Worm (Caenorhabditis elegans) whole organism, young adult: ENCODE measurements around the gene Y54G9A.9.

Experiments used
- F49E8.2 ChIP-seq: sonication (generic microtip); optimal IDR thresholded peaks from 3 replicates; lab custom pipeline; 2017; ENCODE audit warnings: missing genetic modification characterization, mild to moderate bottlenecking, missing compliant biosample characterization, antibody characterized with exemption, moderate library complexity; ENCODE audit not compliant: insufficient read depth
- Y53G8AR.9 ChIP-seq: fragments of 200-800 bp; sonication (Bioruptor generic); conservative IDR thresholded peaks from 2 replicates; pipeline ENCODE4 v1.3.6; 2022; ENCODE audit warnings: missing genetic modification reagents, missing genetic modification characterization, missing compliant biosample characterization
- cebp-2 ChIP-seq: fragments of 200-800 bp; sonication (Bioruptor generic); IDR thresholded peaks from 2 replicates; pipeline ENCODE4 v1.3.6; 2022; ENCODE audit warnings: missing genetic modification characterization, missing compliant biosample characterization
- die-1 ChIP-seq: sonication (generic microtip); optimal IDR thresholded peaks from 2 replicates; lab custom pipeline; 2016; ENCODE audit warnings: missing genotype, mild to moderate bottlenecking, missing genetic modification characterization, missing compliant biosample characterization
- efl-1 ChIP-seq: fragments of 150-350 bp; optimal IDR thresholded peaks from 2 replicates; lab custom pipeline; 2014; ENCODE audit warnings: missing biosample characterization, missing genetic modification reagents, missing genetic modification characterization
- him-1 ChIP-seq: sonication (generic microtip); optimal IDR thresholded peaks from 2 replicates; lab custom pipeline; 2016; ENCODE audit warnings: missing genotype, missing genetic modification reagents, missing genetic modification characterization, missing compliant biosample characterization
- hrde-1 ChIP-seq: sonication (generic microtip); optimal IDR thresholded peaks from 2 replicates; lab custom pipeline; 2016; ENCODE audit warnings: missing genetic modification characterization, mild to moderate bottlenecking, missing compliant biosample characterization, moderate library complexity, missing genotype, missing genetic modification reagents, borderline replicate concordance
- let-526 ChIP-seq: fragments of 200-800 bp; sonication (Bioruptor generic); IDR thresholded peaks from 2 replicates; pipeline ENCODE4 v1.3.6; 2022; ENCODE audit warnings: missing genetic modification reagents, missing genetic modification characterization, missing compliant biosample characterization
- lsl-1 ChIP-seq: fragments of 200-800 bp; sonication (Bioruptor generic); optimal IDR thresholded peaks from 2 replicates; lab custom pipeline; 2018; ENCODE audit warnings: mild to moderate bottlenecking, missing genetic modification characterization, moderate library complexity, missing compliant biosample characterization
- nhr-90 ChIP-seq: sonication (generic microtip); optimal IDR thresholded peaks from 2 replicates; lab custom pipeline; 2016; ENCODE audit warnings: missing genotype, mild to moderate bottlenecking, missing genetic modification characterization, missing compliant biosample characterization
- pha-4 ChIP-seq: fragments of 150-350 bp; sonication (generic microtip); optimal IDR thresholded peaks from 2 replicates; lab custom pipeline; 2014; ENCODE audit warnings: missing biosample characterization, missing genetic modification reagents, missing genetic modification characterization
- tbp1 ChIP-seq: fragments of 200-800 bp; sonication (Bioruptor generic); optimal IDR thresholded peaks from 2 replicates; lab custom pipeline; 2018; ENCODE audit warnings: mild to moderate bottlenecking, missing genetic modification characterization, missing compliant biosample characterization
- unc-62 ChIP-seq: fragments of 150-350 bp; optimal IDR thresholded peaks from 2 replicates; lab custom pipeline; 2014; ENCODE audit warnings: missing biosample characterization, missing genetic modification reagents, missing genetic modification characterization
- zfh-2 ChIP-seq: fragments of 200-800 bp; sonication (Bioruptor generic); conservative IDR thresholded peaks from 2 replicates; pipeline ENCODE4 v1.3.6; 2022; ENCODE audit warnings: missing genetic modification reagents, missing genetic modification characterization, missing compliant biosample characterization

DNA sequence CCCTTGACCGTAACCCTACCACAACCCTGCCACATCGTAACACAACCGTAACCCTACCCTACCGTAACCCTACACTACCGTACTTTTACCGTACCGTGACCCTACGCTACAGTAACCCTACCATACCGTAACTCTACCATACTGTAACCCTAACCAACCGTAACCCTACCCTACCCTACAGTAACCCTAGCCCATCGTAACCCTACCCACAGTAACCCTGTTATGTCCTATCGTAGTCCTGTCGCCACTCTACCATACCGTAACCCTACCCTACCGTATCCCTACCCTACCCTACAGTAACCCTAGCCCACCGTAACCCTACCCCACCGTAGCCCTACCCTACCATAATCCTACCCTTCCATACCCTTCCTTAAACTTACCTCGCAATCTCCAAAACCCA, 8.9 kb upstream of the Y54G9A.9 start:
- no peak for TF ChIP-seq die-1 (tag; lab: Kevin White, UChicago)
- no peak for TF ChIP-seq let-526
- no peak for TF ChIP-seq unc-62 (GFP tag; lab: Kevin White, UChicago)
- TF ChIP-seq tbp1 = no peak
- TF ChIP-seq lsl-1 (GFP tag; lab: Kevin White, UChicago) = no peak
- TF ChIP-seq hrde-1 (tag; lab: Kevin White, UChicago) = no peak
- TF ChIP-seq efl-1 (GFP tag; lab: Kevin White, UChicago) = no peak
- TF ChIP-seq F49E8.2 (tag; lab: Kevin White, UChicago) = no peak
- TF ChIP-seq cebp-2 = no peak
- TF ChIP-seq nhr-90 = no peak
- no peak for TF ChIP-seq Y53G8AR.9
- no peak for TF ChIP-seq him-1
- no peak for TF ChIP-seq pha-4
- TF ChIP-seq zfh-2 (GFP tag; lab: Robert Waterston, UW) = no peak
